Worm (Caenorhabditis elegans) whole organism, L4 larva: ENCODE results near the gene ceh-91.

Source experiments
- F26F4.8 ChIP-seq: fragments of 200-800 bp; sonication (Bioruptor generic); conservative IDR thresholded peaks from 2 replicates; pipeline ENCODE4 v1.3.6; 2022; ENCODE audit warnings: missing genetic modification characterization, missing compliant biosample characterization
- R02D3.7 ChIP-seq: fragments of 150-350 bp; sonication (generic microtip); optimal IDR thresholded peaks from 3 replicates; lab custom pipeline; 2014; ENCODE audit warnings: missing biosample characterization, missing genetic modification characterization
- Y48G9A.11 ChIP-seq: fragments of 200-800 bp; sonication (Bioruptor generic); IDR thresholded peaks from 2 replicates; pipeline ENCODE4 v1.3.6; 2022; ENCODE audit warnings: missing genetic modification reagents, missing genetic modification characterization, missing compliant biosample characterization
- aha-1 ChIP-seq: fragments of 150-350 bp; peaks from one replicate; lab custom pipeline; 2014; ENCODE audit warnings: missing biosample characterization, missing genetic modification characterization
- ama-1 ChIP-seq: fragments of 150-350 bp; optimal IDR thresholded peaks from 2 replicates; lab custom pipeline; 2014; ENCODE audit warnings: inconsistent platforms, mixed read lengths
- ceh-32 ChIP-seq: sonication (generic microtip); optimal IDR thresholded peaks from 2 replicates; lab custom pipeline; 2016; ENCODE audit warnings: mild to moderate bottlenecking, missing genetic modification characterization, missing compliant biosample characterization; ENCODE audit not compliant: poor library complexity
- dmd-8 ChIP-seq: fragments of 200-800 bp; sonication (Bioruptor generic); IDR thresholded peaks from 2 replicates; pipeline ENCODE4 v1.3.6; 2022; ENCODE audit warnings: missing genetic modification characterization, missing compliant biosample characterization
- egl-43 ChIP-seq: fragments of 200-800 bp; sonication (Bioruptor generic); IDR thresholded peaks from 2 replicates; pipeline ENCODE4 v1.3.6; 2022; ENCODE audit warnings: missing genetic modification reagents, missing genetic modification characterization, missing compliant biosample characterization
- fkh-10 ChIP-seq: fragments of 150-350 bp; optimal IDR thresholded peaks from 2 replicates; lab custom pipeline; 2014; ENCODE audit warnings: missing biosample characterization, missing genetic modification reagents, missing genetic modification characterization
- hlh-30 ChIP-seq: sonication (generic microtip); optimal IDR thresholded peaks from 2 replicates; lab custom pipeline; 2017; ENCODE audit warnings: antibody characterized with exemption, mild to moderate bottlenecking, missing genetic modification characterization, missing compliant biosample characterization; ENCODE audit not compliant: insufficient read depth
- hmg-1.1 ChIP-seq: fragments of 200-800 bp; sonication (Bioruptor generic); IDR thresholded peaks from 2 replicates; pipeline ENCODE4 v1.3.6; 2022; ENCODE audit warnings: missing genetic modification reagents, missing genetic modification characterization, missing compliant biosample characterization
- lir-3 ChIP-seq: sonication (generic microtip); optimal IDR thresholded peaks from 2 replicates; lab custom pipeline; 2016; ENCODE audit warnings: mild to moderate bottlenecking, missing genetic modification characterization, missing compliant biosample characterization
- lsy-2 ChIP-seq, 2 experiments: fragments of 150-350 bp in 1 of 2; sonication (generic microtip) in 1 of 2; optimal IDR thresholded peaks; 2 replicates each; lab custom pipeline; 2014 to 2017; ENCODE audit warnings: missing biosample characterization in 2 of 2, missing genetic modification characterization in 2 of 2
- madf-5 ChIP-seq, 2 experiments: fragments of 200-800 bp; sonication (Bioruptor generic); IDR thresholded peaks; 2 replicates each; pipeline ENCODE4 v1.3.6; 2022; ENCODE audit warnings: missing compliant biosample characterization in 2 of 2, missing genetic modification characterization in 2 of 2
- mdt-29 ChIP-seq: fragments of 200-800 bp; sonication (Bioruptor generic); IDR thresholded peaks from 2 replicates; pipeline ENCODE4 v1.3.6; 2022; ENCODE audit warnings: missing genetic modification reagents, missing genetic modification characterization, missing compliant biosample characterization
- mxl-3 ChIP-seq: fragments of 200-800 bp; sonication (Bioruptor generic); optimal IDR thresholded peaks from 2 replicates; lab custom pipeline; 2018; ENCODE audit warnings: mild to moderate bottlenecking, missing genetic modification characterization, missing compliant biosample characterization
- nhr-28 ChIP-seq: fragments of 150-350 bp; optimal IDR thresholded peaks from 2 replicates; lab custom pipeline; 2014; ENCODE audit warnings: missing biosample characterization, missing genetic modification characterization
- nhr-41 ChIP-seq: fragments of 200-800 bp; sonication (Bioruptor generic); IDR thresholded peaks from 2 replicates; pipeline ENCODE4 v1.3.6; 2022; ENCODE audit warnings: missing genetic modification reagents, missing genetic modification characterization, missing compliant biosample characterization
- nhr-6 ChIP-seq: fragments of 150-350 bp; optimal IDR thresholded peaks from 2 replicates; lab custom pipeline; 2014; ENCODE audit warnings: missing biosample characterization, missing genetic modification characterization
- pha-4 ChIP-seq, 2 experiments: fragments of 150-350 bp in 1 of 2; fragments of 200-800 bp in 1 of 2; sonication (Bioruptor generic) in 1 of 2; IDR thresholded peaks in 1 of 2; optimal IDR thresholded peaks in 1 of 2; 2 replicates each; pipeline versions ENCODE4 v1.3.6 to Lab custom; 2014 to 2022; ENCODE audit warnings: missing genetic modification characterization in 2 of 2, missing genetic modification reagents in 2 of 2, missing biosample characterization in 1 of 2, missing compliant biosample characterization in 1 of 2
- pqm-1 ChIP-seq: sonication (generic microtip); optimal IDR thresholded peaks from 2 replicates; lab custom pipeline; 2017; ENCODE audit warnings: missing biosample characterization, missing genetic modification characterization
- sdz-12 ChIP-seq: fragments of 200-800 bp; sonication (Bioruptor generic); optimal IDR thresholded peaks from 2 replicates; lab custom pipeline; 2018; ENCODE audit warnings: mild to moderate bottlenecking, missing genetic modification characterization, missing compliant biosample characterization
- snpc-1.2 ChIP-seq: fragments of 200-800 bp; sonication (Bioruptor generic); IDR thresholded peaks from 2 replicates; pipeline ENCODE4 v1.3.6; 2022; ENCODE audit warnings: missing genetic modification reagents, missing genetic modification characterization, missing compliant biosample characterization
- unc-62 ChIP-seq, 3 experiments: fragments of 150-350 bp in 1 of 3; sonication (generic microtip); optimal IDR thresholded peaks in 2 of 3; peaks in 1 of 3; 1 replicate in 1 of 3; 2 replicates in 2 of 3; lab custom pipeline; 2014 to 2017; ENCODE audit warnings: missing biosample characterization in 3 of 3, missing genetic modification characterization in 3 of 3, missing genetic modification reagents in 3 of 3, missing genotype in 1 of 3
- zfp-3 ChIP-seq: fragments of 200-800 bp; sonication (Bioruptor generic); conservative IDR thresholded peaks from 2 replicates; pipeline ENCODE4 v1.3.6; 2022; ENCODE audit warnings: missing genetic modification reagents, missing genetic modification characterization, missing compliant biosample characterization

Gene ceh-91

DNA sequence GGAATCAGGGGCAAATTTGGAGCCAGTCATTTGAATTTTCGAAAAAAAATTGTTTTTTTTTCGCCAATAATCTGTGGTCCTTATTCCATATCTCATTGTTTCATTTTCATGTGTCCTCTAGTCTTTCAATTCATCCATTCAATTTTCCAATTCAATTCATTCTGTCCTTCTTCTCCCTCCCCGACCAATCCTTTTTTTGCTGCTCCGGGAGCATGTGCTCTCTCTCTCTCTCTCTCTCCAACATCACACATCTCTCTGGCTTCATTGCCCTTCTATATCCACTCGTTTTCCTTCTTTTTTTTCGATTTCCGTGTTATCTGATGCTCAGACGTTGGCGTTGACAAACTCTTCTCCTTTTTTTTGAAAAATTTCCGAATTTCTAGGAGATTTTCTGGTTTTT is 46.9 kb downstream of the ceh-91 start:
- TF ChIP-seq sdz-12 (GFP tag; lab: Kevin White, UChicago) (no peak), hlh-30 (tag; lab: Kevin White, UChicago) (peak; percentile 1), fkh-10 (GFP tag; lab: Kevin White, UChicago) (peak; percentile 20), Y48G9A.11 (no peak), lsy-2 (tag; optimal IDR thresholded peaks at IDR 0.05; lab: Kevin White, UChicago) (peak in 1 of 2 experiments; percentile 1), F26F4.8 (GFP tag; lab: Robert Waterston, UW) (no peak), aha-1 (tag; lab: Kevin White, UChicago) (peak; percentile 98), hmg-1.1 (GFP tag; lab: Robert Waterston, UW) (0 out of 2 replicates have a peak, but pooled peaks have one; percentile 42), lir-3 (tag; lab: Kevin White, UChicago) (no peak)

- TF ChIP-seq R02D3.7 (tag; lab: Kevin White, UChicago) (no peak), zfp-3 (GFP tag; lab: Robert Waterston, UW) (no peak), egl-43 (no peak), mdt-29 (GFP tag; lab: Robert Waterston, UW) (no peak), unc-62 (GFP tag; optimal IDR thresholded peaks at IDR 0.05 in 1 of 2; lab: Kevin White, UChicago) (peak in 1 of 2 experiments; percentile 11), unc-62 (tag; optimal IDR thresholded peaks at IDR 0.05; lab: Kevin White, UChicago) (no peak), pqm-1 (tag; lab: Kevin White, UChicago) (no peak), mxl-3 (GFP tag; lab: Kevin White, UChicago) (no peak), pha-4 (GFP tag; IDR thresholded peaks at IDR 0.05; lab: Robert Waterston, UW) (no peak), pha-4 (tag; optimal IDR thresholded peaks at IDR 0.05; lab: Kevin White, UChicago) (no peak), nhr-41 (GFP tag; lab: Robert Waterston, UW) (no peak), aha-1 (tag; lab: Kevin White, UChicago) (peak; percentile 38), ceh-32 (tag; lab: Kevin White, UChicago) (no peak), madf-5 (GFP tag; IDR thresholded peaks at IDR 0.05; lab: Robert Waterston, UW) (no peak), lsy-2 (tag; optimal IDR thresholded peaks at IDR 0.05; lab: Kevin White, UChicago) (no peak), nhr-28 (peak; percentile 26), sdz-12 (GFP tag; lab: Kevin White, UChicago) (no peak), nhr-6 (tag; lab: Kevin White, UChicago) (no peak), dmd-8 (GFP tag; lab: Robert Waterston, UW) (no peak), ama-1 (no peak), snpc-1.2 (GFP tag; lab: Robert Waterston, UW) (no peak)
These were observed 50.3 kb downstream of the ceh-91 start for ce11 chrIII:11666819-11667218.

DNA sequence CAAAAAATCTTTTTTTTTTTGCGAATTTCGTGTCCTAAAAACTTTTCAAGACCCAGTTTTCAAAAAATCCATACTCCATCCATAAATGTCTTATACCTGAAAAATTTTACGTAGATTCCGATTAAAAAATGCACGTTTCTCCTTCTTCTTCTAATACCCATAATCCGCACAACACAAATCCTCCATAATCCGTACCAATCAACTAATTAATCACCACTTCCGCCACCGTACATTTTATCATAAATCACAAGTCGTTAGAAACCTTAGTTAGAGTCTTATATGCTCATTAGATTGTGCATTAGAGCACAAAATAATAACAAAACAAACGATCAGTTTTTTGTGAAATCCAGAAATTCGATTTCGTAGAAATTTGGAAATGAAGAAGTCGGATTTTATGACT is 52.5 kb downstream of the ceh-91 start:
- no peak for TF ChIP-seq pha-4 (GFP tag; IDR thresholded peaks at IDR 0.05; lab: Robert Waterston, UW)
- TF ChIP-seq pha-4 (tag; optimal IDR thresholded peaks at IDR 0.05; lab: Kevin White, UChicago), result no peak
- peak; percentile 84 for TF ChIP-seq aha-1 (tag; lab: Kevin White, UChicago)
